Fruit fly (Drosophila melanogaster): ENCODE results near the gene Tps1.

- TF ChIP-seq ttk (optimal IDR thresholded peaks at IDR 0.05) (no peak), Myc (optimal IDR thresholded peaks at IDR 0.05) (no peak), psq (optimal IDR thresholded peaks at IDR 0.05) (no peak), Sin3A (optimal IDR thresholded peaks at IDR 0.05) (no peak), insv (optimal IDR thresholded peaks at IDR 0.05) (no peak), h (optimal IDR thresholded peaks at IDR 0.05) (no peak)
Observed at dm6 chr2L:4365792-4366326, 22.3 kb upstream of the Tps1 start.

All from Kc167 (cell line).